Worm (Caenorhabditis elegans) whole organism, L3 larva: ENCODE data around the gene hpl-2.
A peak's percentile ranks its signal among the peaks of the same experiment; 100 is the strongest.

Experiments used
- R02D3.7 ChIP-seq: fragments of 150-350 bp; optimal IDR thresholded peaks from 2 replicates; lab custom pipeline; 2014; ENCODE audit warnings: missing biosample characterization, missing genetic modification characterization
- ZK546.5 ChIP-seq: sonication (generic microtip); optimal IDR thresholded peaks from 2 replicates; lab custom pipeline; 2017; ENCODE audit warnings: missing biosample characterization, missing genetic modification characterization
- aly-2 ChIP-seq: fragments of 150-350 bp; optimal IDR thresholded peaks from 2 replicates; lab custom pipeline; 2014; ENCODE audit warnings: missing biosample characterization, missing genetic modification characterization
- ama-1 ChIP-seq: fragments of 150-350 bp; optimal IDR thresholded peaks from 2 replicates; lab custom pipeline; 2018
- ceh-16 ChIP-seq: sonication (generic microtip); optimal IDR thresholded peaks from 2 replicates; lab custom pipeline; 2017; ENCODE audit warnings: missing biosample characterization, missing genetic modification characterization
- ceh-28 ChIP-seq: fragments of 150-350 bp; optimal IDR thresholded peaks from 2 replicates; lab custom pipeline; 2014; ENCODE audit warnings: missing biosample characterization, missing genetic modification reagents, missing genetic modification characterization
- ceh-82 ChIP-seq: fragments of 150-350 bp; optimal IDR thresholded peaks from 2 replicates; lab custom pipeline; 2014; ENCODE audit warnings: missing biosample characterization, missing genetic modification characterization
- ceh-9 ChIP-seq: sonication (generic microtip); optimal IDR thresholded peaks from 2 replicates; lab custom pipeline; 2018; ENCODE audit warnings: missing biosample characterization, missing genetic modification characterization
- daf-12 ChIP-seq: fragments of 150-350 bp; optimal IDR thresholded peaks from 2 replicates; lab custom pipeline; 2014; ENCODE audit warnings: missing biosample characterization, missing genetic modification reagents, missing genetic modification characterization
- egl-27 ChIP-seq: sonication (generic microtip); optimal IDR thresholded peaks from 4 replicates; lab custom pipeline; 2017; ENCODE audit warnings: missing biosample characterization, missing genetic modification reagents, missing genetic modification characterization
- egl-5 ChIP-seq: fragments of 150-350 bp; optimal IDR thresholded peaks from 2 replicates; lab custom pipeline; 2017; ENCODE audit warnings: missing biosample characterization, missing genetic modification reagents, missing genetic modification characterization, inconsistent platforms
- elt-1 ChIP-seq: fragments of 150-350 bp; optimal IDR thresholded peaks from 2 replicates; lab custom pipeline; 2014; ENCODE audit warnings: missing biosample characterization, missing genetic modification characterization
- elt-2 ChIP-seq: sonication (generic microtip); optimal IDR thresholded peaks from 2 replicates; lab custom pipeline; 2016; ENCODE audit warnings: missing genetic modification reagents, mild to moderate bottlenecking, missing genetic modification characterization, missing compliant biosample characterization
- elt-3 ChIP-seq, 3 experiments: fragments of 150-350 bp in 1 of 3; sonication (generic microtip) in 2 of 3; optimal IDR thresholded peaks; 2 replicates in 2 of 3; 4 replicates in 1 of 3; lab custom pipeline; 2014 to 2017; ENCODE audit warnings: missing biosample characterization in 3 of 3, missing genetic modification characterization in 3 of 3
- eor-1 ChIP-seq, 2 experiments: fragments of 150-350 bp; optimal IDR thresholded peaks; 2 replicates each; lab custom pipeline; 2014 to 2018; ENCODE audit warnings: missing biosample characterization in 2 of 2, missing genetic modification characterization in 2 of 2
- fkh-10 ChIP-seq: sonication (generic microtip); optimal IDR thresholded peaks from 2 replicates; lab custom pipeline; 2017; ENCODE audit warnings: missing biosample characterization, missing genetic modification reagents, missing genetic modification characterization
- fkh-2 ChIP-seq: fragments of 150-350 bp; optimal IDR thresholded peaks from 2 replicates; lab custom pipeline; 2014; ENCODE audit warnings: missing biosample characterization, missing genetic modification reagents, missing genetic modification characterization
- fos-1 ChIP-seq: fragments of 150-350 bp; optimal IDR thresholded peaks from 2 replicates; lab custom pipeline; 2014; ENCODE audit warnings: missing biosample characterization, missing genetic modification characterization
- hmg-11 ChIP-seq: sonication (generic microtip); optimal IDR thresholded peaks from 2 replicates; lab custom pipeline; 2016; ENCODE audit warnings: missing genetic modification characterization, missing compliant biosample characterization
- jun-1 ChIP-seq: fragments of 150-350 bp; optimal IDR thresholded peaks from 2 replicates; lab custom pipeline; 2014; ENCODE audit warnings: missing biosample characterization, missing genetic modification reagents, missing genetic modification characterization
- lin-15B ChIP-seq: fragments of 150-350 bp; optimal IDR thresholded peaks from 2 replicates; lab custom pipeline; 2014; ENCODE audit warnings: missing biosample characterization, missing genetic modification characterization
- lin-39 ChIP-seq: fragments of 150-350 bp; optimal IDR thresholded peaks from 2 replicates; lab custom pipeline; 2018; ENCODE audit warnings: missing biosample characterization, missing genetic modification reagents, missing genetic modification characterization
- lsy-12 ChIP-seq: sonication (generic microtip); optimal IDR thresholded peaks from 2 replicates; lab custom pipeline; 2016; ENCODE audit warnings: mild to moderate bottlenecking, missing genetic modification characterization, missing compliant biosample characterization
- mdl-1 ChIP-seq: fragments of 150-350 bp; optimal IDR thresholded peaks from 2 replicates; lab custom pipeline; 2014; ENCODE audit warnings: missing biosample characterization, missing genetic modification characterization
- mml-1 ChIP-seq: fragments of 150-350 bp; sonication (generic microtip); optimal IDR thresholded peaks from 3 replicates; lab custom pipeline; 2014; ENCODE audit warnings: missing biosample characterization, missing genetic modification characterization
- nfya-1 ChIP-seq: sonication (generic microtip); optimal IDR thresholded peaks from 2 replicates; lab custom pipeline; 2017; ENCODE audit warnings: missing genetic modification characterization, mild to moderate bottlenecking, missing compliant biosample characterization, antibody characterized with exemption, moderate library complexity; ENCODE audit not compliant: insufficient read depth
- nhr-11 ChIP-seq: fragments of 150-350 bp; optimal IDR thresholded peaks from 2 replicates; lab custom pipeline; 2014; ENCODE audit warnings: missing biosample characterization, missing genetic modification characterization
- nhr-12 ChIP-seq: fragments of 150-350 bp; optimal IDR thresholded peaks from 2 replicates; lab custom pipeline; 2014; ENCODE audit warnings: missing biosample characterization, missing genetic modification characterization
- nhr-23 ChIP-seq: fragments of 150-350 bp; optimal IDR thresholded peaks from 2 replicates; lab custom pipeline; 2014; ENCODE audit warnings: missing biosample characterization, missing genetic modification reagents, missing genetic modification characterization
- nhr-237 ChIP-seq: fragments of 150-350 bp; optimal IDR thresholded peaks from 2 replicates; lab custom pipeline; 2014; ENCODE audit warnings: missing biosample characterization, missing genetic modification characterization
- nhr-25 ChIP-seq: sonication (generic microtip); optimal IDR thresholded peaks from 2 replicates; lab custom pipeline; 2017; ENCODE audit warnings: missing biosample characterization, missing genetic modification characterization
- nhr-28 ChIP-seq: fragments of 150-350 bp; optimal IDR thresholded peaks from 2 replicates; lab custom pipeline; 2014; ENCODE audit warnings: missing biosample characterization, missing genetic modification characterization
- nhr-43 ChIP-seq: sonication (generic microtip); optimal IDR thresholded peaks from 2 replicates; lab custom pipeline; 2016; ENCODE audit warnings: mild to moderate bottlenecking, missing genetic modification characterization, missing compliant biosample characterization; ENCODE audit not compliant: poor library complexity, severe bottlenecking
- nhr-67 ChIP-seq: fragments of 150-350 bp; optimal IDR thresholded peaks from 2 replicates; lab custom pipeline; 2014; ENCODE audit warnings: missing biosample characterization, missing genetic modification characterization
- nhr-76 ChIP-seq: fragments of 150-350 bp; sonication (generic microtip); optimal IDR thresholded peaks from 5 replicates; lab custom pipeline; 2014; ENCODE audit warnings: missing biosample characterization, missing genetic modification characterization
- nhr-77 ChIP-seq: fragments of 150-350 bp; optimal IDR thresholded peaks from 2 replicates; lab custom pipeline; 2014; ENCODE audit warnings: missing biosample characterization, missing genetic modification characterization
- pha-4 ChIP-seq: fragments of 150-350 bp; optimal IDR thresholded peaks from 2 replicates; lab custom pipeline; 2014; ENCODE audit warnings: missing biosample characterization, missing genetic modification reagents, missing genetic modification characterization
- pqm-1 ChIP-seq: fragments of 150-350 bp; optimal IDR thresholded peaks from 2 replicates; lab custom pipeline; 2017; ENCODE audit warnings: missing biosample characterization, missing genetic modification characterization, inconsistent platforms
- sea-2 ChIP-seq: fragments of 150-350 bp; sonication (generic microtip); optimal IDR thresholded peaks from 4 replicates; lab custom pipeline; 2014; ENCODE audit warnings: missing biosample characterization, missing genetic modification reagents, missing genetic modification characterization
- skn-1 ChIP-seq: fragments of 150-350 bp; optimal IDR thresholded peaks from 2 replicates; lab custom pipeline; 2014; ENCODE audit warnings: missing biosample characterization, missing genetic modification characterization
- snpc-4 ChIP-seq: fragments of 150-350 bp; optimal IDR thresholded peaks from 2 replicates; lab custom pipeline; 2014; ENCODE audit warnings: missing biosample characterization, missing genetic modification characterization
- tbx-2 ChIP-seq: sonication (generic microtip); optimal IDR thresholded peaks from 2 replicates; lab custom pipeline; 2016; ENCODE audit warnings: mild to moderate bottlenecking, missing genetic modification characterization, missing compliant biosample characterization
- unc-39 ChIP-seq: sonication (generic microtip); optimal IDR thresholded peaks from 4 replicates; lab custom pipeline; 2017; ENCODE audit warnings: missing biosample characterization, missing genetic modification characterization
- unc-62 ChIP-seq: fragments of 150-350 bp; sonication (generic microtip); optimal IDR thresholded peaks from 4 replicates; lab custom pipeline; 2014; ENCODE audit warnings: missing biosample characterization, missing genetic modification reagents, missing genetic modification characterization
- zag-1 ChIP-seq: fragments of 150-350 bp; optimal IDR thresholded peaks from 2 replicates; lab custom pipeline; 2014; ENCODE audit warnings: missing biosample characterization, missing genetic modification characterization
- ztf-11 ChIP-seq: fragments of 150-350 bp; optimal IDR thresholded peaks from 2 replicates; lab custom pipeline; 2014; ENCODE audit warnings: missing biosample characterization, missing genetic modification characterization
- ztf-4 ChIP-seq: fragments of 150-350 bp; optimal IDR thresholded peaks from 2 replicates; lab custom pipeline; 2014; ENCODE audit warnings: missing biosample characterization, missing genetic modification characterization

Gene hpl-2

DNA sequence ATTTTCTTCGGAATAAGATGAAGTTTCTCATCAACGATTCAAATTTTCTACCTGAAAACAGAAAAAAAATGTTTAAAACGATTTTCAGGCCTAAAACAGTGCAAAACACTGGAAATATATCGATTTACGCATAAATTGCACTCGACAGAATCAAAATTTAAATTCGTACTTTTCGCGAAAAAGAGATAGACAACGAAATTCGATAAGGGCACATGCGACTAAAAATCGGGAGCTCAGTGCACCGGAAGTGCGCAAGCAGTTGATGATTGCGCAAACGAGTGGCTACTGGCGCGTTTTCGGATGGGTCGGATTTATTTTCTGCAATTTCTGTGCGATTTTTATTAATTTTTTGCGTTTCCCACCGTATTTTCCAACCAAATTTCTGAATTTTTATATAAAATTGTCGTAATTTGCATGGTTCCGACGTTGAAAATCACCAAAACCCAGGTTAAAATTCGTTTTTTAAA is 48.3 kb downstream of the hpl-2 start, which contains the start of the genes Y39A1A.21 and Y39A1A.22:
Y39A1A.21 (minus strand) TSS at position 51 of the 467 bp plus-strand sequence.
Y39A1A.22 (minus strand) TSS at position 57 of the 467 bp plus-strand sequence.
- TF ChIP-seq fkh-10 (GFP tag; lab: Kevin White, UChicago) (peak; percentile 83), nhr-67 (tag; lab: Kevin White, UChicago) (no peak), elt-2 (tag; lab: Kevin White, UChicago) (peak; percentile 64), elt-3 (tag; optimal IDR thresholded peaks at IDR 0.05; lab: Kevin White, UChicago) (no peak), unc-39 (tag; lab: Kevin White, UChicago) (no peak), skn-1 (tag; lab: Kevin White, UChicago) (peak; percentile 59), egl-5 (peak; percentile 72), eor-1 (tag; optimal IDR thresholded peaks at IDR 0.05; lab: Kevin White, UChicago) (no peak), mml-1 (no peak), ama-1 (lab: Kevin White, UChicago) (no peak), lin-39 (peak; percentile 70), pha-4 (tag; lab: Kevin White, UChicago) (peak; percentile 81), nhr-23 (peak; percentile 63), sea-2 (no peak), tbx-2 (tag; lab: Kevin White, UChicago) (peak; percentile 76), nhr-77 (tag; lab: Kevin White, UChicago) (no peak), ceh-28 (tag; lab: Kevin White, UChicago) (peak; percentile 67), ceh-16 (tag; lab: Kevin White, UChicago) (no peak), nhr-11 (no peak), ceh-9 (tag; lab: Kevin White, UChicago) (no peak), ztf-4 (no peak), hmg-11 (tag; lab: Kevin White, UChicago) (peak; percentile 79), ztf-11 (tag; lab: Kevin White, UChicago) (no peak), ZK546.5 (tag; lab: Kevin White, UChicago) (no peak), lin-15B (tag; lab: Kevin White, UChicago) (peak; percentile 83), mdl-1 (tag; lab: Kevin White, UChicago) (no peak), egl-27 (no peak), nfya-1 (tag; lab: Kevin White, UChicago) (peak; percentile 88), snpc-4 (tag; lab: Kevin White, UChicago) (peak; percentile 79), aly-2 (no peak), nhr-12 (tag; lab: Kevin White, UChicago) (no peak), ceh-82 (peak; percentile 1), jun-1 (tag; lab: Kevin White, UChicago) (peak; percentile 55), nhr-25 (tag; lab: Kevin White, UChicago) (no peak), unc-62 (GFP tag; lab: Kevin White, UChicago) (no peak), daf-12 (no peak), fos-1 (tag; lab: Kevin White, UChicago) (no peak), elt-1 (tag; lab: Kevin White, UChicago) (no peak), nhr-76 (tag; lab: Kevin White, UChicago) (no peak), pqm-1 (tag; lab: Kevin White, UChicago) (no peak), R02D3.7 (tag; lab: Kevin White, UChicago) (peak; percentile 51), nhr-28 (tag; lab: Kevin White, UChicago) (no peak), fkh-2 (tag; lab: Kevin White, UChicago) (no peak), lsy-12 (tag; lab: Kevin White, UChicago) (peak; percentile 44), nhr-43 (tag; lab: Kevin White, UChicago) (peak; percentile 57), zag-1 (no peak), nhr-237 (tag; lab: Kevin White, UChicago) (no peak)
